Fruit fly (Drosophila melanogaster) whole organism: Measurements from ENCODE around the gene CG5116.

ENCODE experiments used
- CG8478 ChIP-seq: fragments of >200 bp; optimal IDR thresholded peaks from 2 replicates; lab custom pipeline; 2018; ENCODE audit warnings: inconsistent platforms
- psq ChIP-seq: fragments of >200 bp; optimal IDR thresholded peaks from 2 replicates; lab custom pipeline; 2017

DNA sequence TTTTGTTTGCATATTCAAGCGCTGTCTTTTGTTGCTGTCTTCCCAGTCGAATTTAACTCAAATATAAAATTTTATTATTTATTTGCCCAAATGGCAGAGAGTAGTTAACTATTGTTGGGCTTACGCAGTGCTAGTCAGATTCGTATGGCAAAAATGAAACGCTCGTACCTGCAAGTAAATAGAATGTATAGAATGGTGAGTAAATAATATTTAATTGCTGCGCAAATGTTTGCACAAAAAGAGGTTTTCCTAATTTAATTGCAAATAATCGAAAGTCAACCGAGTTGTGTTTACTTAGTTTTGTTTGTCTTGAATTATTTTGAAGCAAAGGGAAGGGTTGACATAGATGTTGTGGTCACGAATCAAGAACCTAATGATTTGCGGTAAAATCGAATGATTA lies 34.2 kb upstream of the CG5116 start:
- TF ChIP-seq psq (no peak), CG8478 (no peak)
